Fruit fly (Drosophila melanogaster): ENCODE results near the gene bowl.
A peak's percentile ranks its signal among the peaks of the same experiment; 100 is the strongest.

The bowl gene

dm6 chr2L:3772937-3773623, 1.6 kb downstream of the bowl start (continued):
- TF ChIP-seq CG10462 (GFP tag; optimal IDR thresholded peaks at IDR 0.05) (no peak), Dad (GFP tag; optimal IDR thresholded peaks at IDR 0.05) (no peak), insv (GFP tag; optimal IDR thresholded peaks at IDR 0.05) (no peak), sima (GFP tag; optimal IDR thresholded peaks at IDR 0.05) (no peak), stc (GFP tag; IDR thresholded peaks at IDR 0.05) (no peak), CG31365 (tag; optimal IDR thresholded peaks at IDR 0.05) (no peak)

dm6 chr2L:3773624-3773978, 2.1 kb downstream of the bowl start:
- no peak for TF ChIP-seq ttk (GFP tag; IDR thresholded peaks at IDR 0.05)
- TF ChIP-seq kni (GFP tag; optimal IDR thresholded peaks at IDR 0.05) = peak; percentile 61
- peak; percentile 54 for TF ChIP-seq nom (GFP tag; optimal IDR thresholded peaks at IDR 0.05)
- TF ChIP-seq ewg (GFP tag; optimal IDR thresholded peaks at IDR 0.05) = no peak
- peak; percentile 83; the same call in 2 of the 4 replicates for TF ChIP-seq chinmo (GFP tag; IDR thresholded peaks at IDR 0.05; ENCODE audit: partially characterized antibody)
- peak; percentile 18 for TF ChIP-seq sd (tag; optimal IDR thresholded peaks at IDR 0.05)
- TF ChIP-seq CG13894 (tag; optimal IDR thresholded peaks at IDR 0.05) = peak; percentile 68
- TF ChIP-seq Deaf1 (tag; optimal IDR thresholded peaks at IDR 0.05) = peak; percentile 58
- peak; percentile 32 for TF ChIP-seq pros (GFP tag; optimal IDR thresholded peaks at IDR 0.05)

dm6 chr2L:3775767-3776351, 4.4 kb downstream of the bowl start:
- TF ChIP-seq wdn (GFP tag; IDR thresholded peaks at IDR 0.05) (no peak), CG17829 (tag; optimal IDR thresholded peaks at IDR 0.05) (peak; percentile 60), maf-S (GFP tag; optimal IDR thresholded peaks at IDR 0.05) (no peak), grn (GFP tag; optimal IDR thresholded peaks at IDR 0.05) (peak; percentile 4), tx (GFP tag; optimal IDR thresholded peaks at IDR 0.05) (no peak), CG5245 (GFP tag; optimal IDR thresholded peaks at IDR 0.05) (peak; percentile 24), CG15269 (tag; optimal IDR thresholded peaks at IDR 0.05) (no peak), pum (GFP tag; optimal IDR thresholded peaks at IDR 0.05) (peak; percentile 39), Doc2 (GFP tag; IDR thresholded peaks at IDR 0.05) (no peak), CG11085 (GFP tag; IDR thresholded peaks at IDR 0.05) (no peak), CG7556 (GFP tag; optimal IDR thresholded peaks at IDR 0.05) (peak; percentile 36), NC2α (GFP tag; optimal IDR thresholded peaks at IDR 0.05) (no peak), Sox102F (GFP tag; optimal IDR thresholded peaks at IDR 0.05) (peak; percentile 51), wek (GFP tag; optimal IDR thresholded peaks at IDR 0.05) (no peak), CG8388 (GFP tag; optimal IDR thresholded peaks at IDR 0.05) (peak; percentile 37), Antp (GFP tag; optimal IDR thresholded peaks at IDR 0.05) (no peak), fd3F (GFP tag; optimal IDR thresholded peaks at IDR 0.05) (no peak), psq (GFP tag; optimal IDR thresholded peaks at IDR 0.05) (no peak), lab (GFP tag; optimal IDR thresholded peaks at IDR 0.05) (peak; percentile 9), CG18262 (tag; optimal IDR thresholded peaks at IDR 0.05) (peak; percentile 74), jigr1 (GFP tag; IDR thresholded peaks at IDR 0.05) (no peak), CG9932 (GFP tag; IDR thresholded peaks at IDR 0.05) (no peak), Camta (GFP tag; optimal IDR thresholded peaks at IDR 0.05) (no peak), tin (GFP tag; optimal IDR thresholded peaks at IDR 0.05) (peak; percentile 15), Dp (GFP tag; optimal IDR thresholded peaks at IDR 0.05) (no peak), Fer1 (GFP tag; optimal IDR thresholded peaks at IDR 0.05) (no peak), CG6654 (GFP tag; optimal IDR thresholded peaks at IDR 0.05) (no peak), ftz-f1 (GFP tag; optimal IDR thresholded peaks at IDR 0.05) (no peak), CrebB (tag; optimal IDR thresholded peaks at IDR 0.05) (no peak), CG18619 (GFP tag; optimal IDR thresholded peaks at IDR 0.05) (peak; percentile 13), Spps (tag; optimal IDR thresholded peaks at IDR 0.05) (peak; percentile 16), mld (GFP tag; IDR thresholded peaks at IDR 0.05; ENCODE audit: partially characterized antibody) (no peak)

Data from whole organism, embryonic.